Worm (Caenorhabditis elegans) whole organism, L4/young adult: ENCODE measurements around the gene nlp-48.

Source experiments
- W03F9.2 ChIP-seq: fragments of 150-350 bp; optimal IDR thresholded peaks from 2 replicates; lab custom pipeline; 2014; ENCODE audit warnings: missing biosample characterization, missing genetic modification characterization
- dao-5 ChIP-seq: sonication (generic microtip); optimal IDR thresholded peaks from 2 replicates; lab custom pipeline; 2016; ENCODE audit warnings: missing genotype, missing genetic modification characterization, moderate library complexity, missing compliant biosample characterization
- him-1 ChIP-seq: sonication (generic microtip); optimal IDR thresholded peaks from 2 replicates; lab custom pipeline; 2016; ENCODE audit warnings: missing genotype, missing genetic modification reagents, missing genetic modification characterization, missing compliant biosample characterization

ce11 chrIII:9373779-9374178 is 27.2 kb downstream of the nlp-48 start:
- TF ChIP-seq W03F9.2 (tag; lab: Kevin White, UChicago) (no peak), dao-5 (tag; lab: Kevin White, UChicago) (no peak), him-1 (tag; lab: Kevin White, UChicago) (no peak)
